Worm (Caenorhabditis elegans) whole organism, L1 larva: Measurements from ENCODE around the gene rpl-23.

ENCODE experiments used
- nhr-237 ChIP-seq: fragments of 150-350 bp; optimal IDR thresholded peaks from 2 replicates; lab custom pipeline; 2014; ENCODE audit warnings: missing biosample characterization, missing genetic modification characterization
- pqm-1 ChIP-seq: sonication (generic microtip); optimal IDR thresholded peaks from 3 replicates; lab custom pipeline; 2017; ENCODE audit warnings: missing biosample characterization, missing genetic modification characterization
- snu-23 ChIP-seq: sonication (generic microtip); optimal IDR thresholded peaks from 2 replicates; lab custom pipeline; 2016; ENCODE audit warnings: missing genetic modification characterization, missing compliant biosample characterization
- unc-62 ChIP-seq: fragments of 150-350 bp; optimal IDR thresholded peaks from 2 replicates; lab custom pipeline; 2014; ENCODE audit warnings: missing biosample characterization, missing genetic modification reagents, missing genetic modification characterization
- unc-98 ChIP-seq: fragments of 200-800 bp; sonication (Bioruptor generic); IDR thresholded peaks from 2 replicates; pipeline ENCODE4 v1.3.6; 2022; ENCODE audit warnings: missing genetic modification characterization, missing compliant biosample characterization
- zag-1 ChIP-seq: fragments of 150-350 bp; optimal IDR thresholded peaks from 2 replicates; lab custom pipeline; 2014; ENCODE audit warnings: missing biosample characterization, missing genetic modification characterization

DNA sequence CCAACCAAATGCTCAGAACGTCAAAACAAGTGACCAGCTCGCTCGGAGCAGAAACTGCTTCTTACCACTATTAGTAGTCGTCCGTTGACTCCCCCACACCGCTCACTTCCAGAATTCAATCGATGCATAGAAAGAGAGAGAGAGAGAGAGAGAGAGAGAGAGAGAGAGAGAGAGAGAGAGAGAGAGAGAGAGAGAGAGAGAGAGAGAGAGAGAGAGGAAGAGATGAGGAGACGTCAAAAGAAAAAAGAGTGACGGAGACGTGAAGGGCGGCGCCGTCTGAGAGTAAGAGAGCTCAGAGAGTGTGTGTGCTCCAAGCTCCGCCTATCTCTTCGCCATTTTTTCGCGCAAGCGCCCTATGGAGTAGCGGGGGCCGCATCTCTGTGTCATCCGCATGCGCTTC is 49.3 kb upstream of the rpl-23 start, which contains the start of gene ida-1:
- TF ChIP-seq unc-62 (GFP tag; lab: Kevin White, UChicago), result no peak
- no peak for TF ChIP-seq zag-1 (tag; lab: Kevin White, UChicago)
- no peak for TF ChIP-seq pqm-1 (tag; lab: Kevin White, UChicago)
- TF ChIP-seq snu-23 (GFP tag; lab: Kevin White, UChicago), result no peak
- no peak for TF ChIP-seq nhr-237
- no peak for TF ChIP-seq unc-98 (GFP tag; lab: Robert Waterston, UW)
